Worm (Caenorhabditis elegans) whole organism, mixed stage, embryonic: ENCODE data around the gene lmd-3.

Source experiments
- bed-3 ChIP-seq: fragments of 200-800 bp; sonication (Bioruptor generic); optimal IDR thresholded peaks from 3 replicates; lab custom pipeline; 2018; ENCODE audit warnings: mild to moderate bottlenecking, missing genetic modification characterization, moderate library complexity, missing compliant biosample characterization
- blmp-1 ChIP-seq: fragments of 150-350 bp; optimal IDR thresholded peaks from 2 replicates; lab custom pipeline; 2014; ENCODE audit warnings: missing biosample characterization, missing genetic modification characterization
- ceh-39 ChIP-seq: fragments of 150-350 bp; optimal IDR thresholded peaks from 2 replicates; lab custom pipeline; 2014; ENCODE audit warnings: missing biosample characterization, missing genetic modification characterization
- ceh-43 ChIP-seq: fragments of 200-800 bp; sonication (Bioruptor generic); optimal IDR thresholded peaks from 2 replicates; lab custom pipeline; 2018; ENCODE audit warnings: mild to moderate bottlenecking, missing genetic modification characterization, moderate library complexity, missing compliant biosample characterization
- ceh-83 ChIP-seq: fragments of 200-800 bp; sonication (Bioruptor generic); optimal IDR thresholded peaks from 2 replicates; lab custom pipeline; 2018; ENCODE audit warnings: mild to moderate bottlenecking, missing genetic modification characterization, missing compliant biosample characterization
- ces-1 ChIP-seq: fragments of 150-350 bp; optimal IDR thresholded peaks from 2 replicates; lab custom pipeline; 2014; ENCODE audit warnings: missing biosample characterization, missing genetic modification reagents, missing genetic modification characterization
- drap-1 ChIP-seq: fragments of 200-800 bp; sonication (Bioruptor generic); optimal IDR thresholded peaks from 3 replicates; lab custom pipeline; 2018; ENCODE audit warnings: mild to moderate bottlenecking, missing genetic modification characterization, missing compliant biosample characterization
- elt-1 ChIP-seq: sonication (generic microtip); optimal IDR thresholded peaks from 2 replicates; lab custom pipeline; 2017; ENCODE audit warnings: missing genetic modification characterization, mild to moderate bottlenecking, missing compliant biosample characterization, antibody characterized with exemption, moderate library complexity, borderline replicate concordance; ENCODE audit not compliant: insufficient read depth
- elt-3 ChIP-seq: fragments of 150-350 bp; optimal IDR thresholded peaks from 2 replicates; lab custom pipeline; 2014; ENCODE audit warnings: missing biosample characterization, missing genetic modification characterization
- flh-1 ChIP-seq: fragments of 200-800 bp; sonication (Bioruptor generic); optimal IDR thresholded peaks from 2 replicates; lab custom pipeline; 2018; ENCODE audit warnings: mild to moderate bottlenecking, missing genetic modification characterization, moderate library complexity, missing compliant biosample characterization
- ham-2 ChIP-seq: fragments of 200-800 bp; sonication (Bioruptor generic); optimal IDR thresholded peaks from 2 replicates; lab custom pipeline; 2018; ENCODE audit warnings: mild to moderate bottlenecking, missing genetic modification characterization, missing compliant biosample characterization
- hlh-1 ChIP-seq: fragments of 150-350 bp; optimal IDR thresholded peaks from 2 replicates; lab custom pipeline; 2014; ENCODE audit warnings: missing biosample characterization, missing genetic modification reagents, missing genetic modification characterization
- lin-13 ChIP-seq: fragments of 150-350 bp; optimal IDR thresholded peaks from 2 replicates; lab custom pipeline; 2014; ENCODE audit warnings: missing biosample characterization, missing genetic modification characterization
- lin-32 ChIP-seq: fragments of 200-800 bp; sonication (Bioruptor generic); optimal IDR thresholded peaks from 2 replicates; lab custom pipeline; 2018; ENCODE audit warnings: mild to moderate bottlenecking, missing genetic modification characterization, missing compliant biosample characterization
- lsy-2 ChIP-seq: fragments of 150-350 bp; optimal IDR thresholded peaks from 2 replicates; lab custom pipeline; 2014; ENCODE audit warnings: missing biosample characterization, missing genetic modification characterization
- mab-5 ChIP-seq: fragments of 150-350 bp; optimal IDR thresholded peaks from 2 replicates; lab custom pipeline; 2014; ENCODE audit warnings: missing biosample characterization, missing genetic modification characterization
- mep-1 ChIP-seq: fragments of 150-350 bp; optimal IDR thresholded peaks from 2 replicates; lab custom pipeline; 2017; ENCODE audit warnings: missing biosample characterization, missing genetic modification reagents, missing genetic modification characterization, inconsistent platforms
- mls-2 ChIP-seq: sonication (generic microtip); optimal IDR thresholded peaks from 2 replicates; lab custom pipeline; 2016; ENCODE audit warnings: mild to moderate bottlenecking, missing genetic modification characterization, moderate library complexity, missing compliant biosample characterization
- nhr-12 ChIP-seq: fragments of 150-350 bp; optimal IDR thresholded peaks from 2 replicates; lab custom pipeline; 2014; ENCODE audit warnings: missing biosample characterization, missing genetic modification characterization
- nhr-2 ChIP-seq: fragments of 150-350 bp; optimal IDR thresholded peaks from 2 replicates; lab custom pipeline; 2014; ENCODE audit warnings: missing biosample characterization, missing genetic modification characterization
- nhr-237 ChIP-seq: fragments of 150-350 bp; optimal IDR thresholded peaks from 2 replicates; lab custom pipeline; 2014; ENCODE audit warnings: missing biosample characterization, missing genetic modification characterization
- nhr-28 ChIP-seq: fragments of 150-350 bp; optimal IDR thresholded peaks from 2 replicates; lab custom pipeline; 2014; ENCODE audit warnings: missing biosample characterization, missing genetic modification characterization
- nhr-76 ChIP-seq: sonication (generic microtip); optimal IDR thresholded peaks from 2 replicates; lab custom pipeline; 2017; ENCODE audit warnings: missing biosample characterization, missing genetic modification characterization
- pha-4 ChIP-seq: fragments of 150-350 bp; optimal IDR thresholded peaks from 2 replicates; lab custom pipeline; 2018; ENCODE audit warnings: missing biosample characterization, missing genetic modification reagents, missing genetic modification characterization
- sem-2 ChIP-seq: fragments of 200-800 bp; sonication (Bioruptor generic); optimal IDR thresholded peaks from 2 replicates; lab custom pipeline; 2018; ENCODE audit warnings: mild to moderate bottlenecking, missing genetic modification characterization, missing compliant biosample characterization
- snpc-4 ChIP-seq: fragments of 150-350 bp; optimal IDR thresholded peaks from 2 replicates; lab custom pipeline; 2014; ENCODE audit warnings: missing biosample characterization, missing genetic modification characterization
- sptf-1 ChIP-seq: sonication (generic microtip); optimal IDR thresholded peaks from 2 replicates; lab custom pipeline; 2017; ENCODE audit warnings: mild to moderate bottlenecking, missing genetic modification characterization, moderate library complexity, missing compliant biosample characterization
- tbx-8 ChIP-seq: fragments of 200-800 bp; sonication (Bioruptor generic); optimal IDR thresholded peaks from 2 replicates; lab custom pipeline; 2018; ENCODE audit warnings: mild to moderate bottlenecking, missing genetic modification characterization, moderate library complexity, missing compliant biosample characterization
- unc-120 ChIP-seq: sonication (generic microtip); optimal IDR thresholded peaks from 2 replicates; lab custom pipeline; 2017; ENCODE audit warnings: missing genetic modification characterization, missing compliant biosample characterization; ENCODE audit not compliant: poor library complexity, severe bottlenecking
- unc-39 ChIP-seq: fragments of 150-350 bp; optimal IDR thresholded peaks from 2 replicates; lab custom pipeline; 2014; ENCODE audit warnings: missing biosample characterization, missing genetic modification characterization
- unc-62 ChIP-seq: fragments of 150-350 bp; optimal IDR thresholded peaks from 2 replicates; lab custom pipeline; 2014; ENCODE audit warnings: missing biosample characterization, missing genetic modification reagents, missing genetic modification characterization
- zip-8 ChIP-seq: fragments of 150-350 bp; optimal IDR thresholded peaks from 2 replicates; lab custom pipeline; 2014; ENCODE audit warnings: missing biosample characterization, missing genetic modification characterization

lmd-3 gene

ce11 chrV:8444357-8444856 is at the start of gene lmd-3:
Gene lmd-3 (minus strand): TSS chrV:8444806.
- TF ChIP-seq zip-8 (tag; lab: Kevin White, UChicago) = no peak
- TF ChIP-seq blmp-1 = no peak
- no peak for TF ChIP-seq unc-62
- TF ChIP-seq mab-5 (tag; lab: Kevin White, UChicago) = no peak
- TF ChIP-seq elt-1 = no peak
- TF ChIP-seq pha-4 (tag; lab: Kevin White, UChicago) = no peak
- no peak for TF ChIP-seq ceh-83 (GFP tag; lab: Kevin White, UChicago)
- TF ChIP-seq ceh-43 = no peak
- TF ChIP-seq drap-1 (GFP tag; lab: Kevin White, UChicago) = no peak
- no peak for TF ChIP-seq lsy-2 (tag; lab: Kevin White, UChicago)
- TF ChIP-seq nhr-2 (tag; lab: Kevin White, UChicago) = no peak
- TF ChIP-seq unc-120 (tag; lab: Kevin White, UChicago) = no peak
- no peak for TF ChIP-seq sem-2 (GFP tag; lab: Kevin White, UChicago)
- TF ChIP-seq nhr-237 (tag; lab: Kevin White, UChicago) = no peak
- TF ChIP-seq ceh-39 (tag; lab: Kevin White, UChicago) = no peak
- TF ChIP-seq sptf-1 = no peak

DNA sequence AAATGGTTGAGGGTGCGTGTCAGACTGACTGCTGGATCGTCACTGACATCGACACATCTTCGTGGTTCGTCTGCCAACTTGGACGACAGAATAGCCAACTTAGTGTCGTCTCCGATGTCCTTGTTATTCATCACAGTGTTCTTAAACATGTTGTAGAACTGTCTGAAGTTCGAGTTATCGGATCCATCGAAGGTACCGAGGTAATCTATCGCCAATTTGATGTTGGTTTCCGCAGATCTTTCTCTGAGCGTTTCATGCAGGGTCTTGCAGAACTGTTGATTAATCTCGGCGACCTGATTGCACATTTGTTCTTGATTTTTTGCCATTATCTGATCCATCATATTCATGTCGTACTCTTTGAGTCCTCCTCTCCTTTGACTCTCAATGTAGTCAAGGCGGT is 36.7 kb upstream of the lmd-3 start:
- TF ChIP-seq unc-39 (tag; lab: Kevin White, UChicago) (no peak), lin-32 (GFP tag; lab: Kevin White, UChicago) (no peak)

DNA sequence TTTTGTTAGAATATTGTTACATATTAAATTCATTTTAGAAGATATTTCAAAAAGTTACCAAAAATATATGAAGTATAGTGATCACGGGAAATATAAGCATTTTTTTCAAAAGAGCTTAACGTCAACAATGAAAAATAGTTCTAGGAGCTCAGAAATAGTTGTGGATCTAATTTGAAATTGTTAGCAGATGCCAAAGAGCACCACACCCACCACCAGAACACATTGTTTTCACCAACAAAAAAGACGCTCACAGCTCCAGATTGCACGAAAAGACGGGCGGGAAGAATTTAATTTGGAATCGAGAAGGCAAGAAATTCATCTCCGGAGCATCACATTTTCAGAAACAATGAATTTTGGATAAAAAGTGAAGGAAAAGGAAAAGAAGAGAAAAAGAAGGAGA is 26.3 kb upstream of the lmd-3 start, which contains the start of gene gplb-1:
Gene gplb-1, minus strand, starts transcription at position 337 of the 400 bp plus-strand sequence.
- no peak for TF ChIP-seq nhr-76 (tag; lab: Kevin White, UChicago)
- no peak for TF ChIP-seq blmp-1
- TF ChIP-seq mab-5 (tag; lab: Kevin White, UChicago) = no peak
- no peak for TF ChIP-seq unc-39 (tag; lab: Kevin White, UChicago)
- no peak for TF ChIP-seq hlh-1 (tag; lab: Kevin White, UChicago)
- no peak for TF ChIP-seq lsy-2 (tag; lab: Kevin White, UChicago)
- no peak for TF ChIP-seq lin-13 (tag; lab: Kevin White, UChicago)
- no peak for TF ChIP-seq flh-1 (GFP tag; lab: Kevin White, UChicago)
- no peak for TF ChIP-seq sem-2 (GFP tag; lab: Kevin White, UChicago)
- TF ChIP-seq nhr-12 (tag; lab: Kevin White, UChicago) = no peak
- TF ChIP-seq pha-4 (tag; lab: Kevin White, UChicago) = no peak
- TF ChIP-seq zip-8 (tag; lab: Kevin White, UChicago) = no peak
- TF ChIP-seq lin-32 (GFP tag; lab: Kevin White, UChicago) = no peak
- no peak for TF ChIP-seq nhr-237 (tag; lab: Kevin White, UChicago)
- no peak for TF ChIP-seq nhr-28 (tag; lab: Kevin White, UChicago)
- no peak for TF ChIP-seq mep-1 (tag; lab: Kevin White, UChicago)

DNA sequence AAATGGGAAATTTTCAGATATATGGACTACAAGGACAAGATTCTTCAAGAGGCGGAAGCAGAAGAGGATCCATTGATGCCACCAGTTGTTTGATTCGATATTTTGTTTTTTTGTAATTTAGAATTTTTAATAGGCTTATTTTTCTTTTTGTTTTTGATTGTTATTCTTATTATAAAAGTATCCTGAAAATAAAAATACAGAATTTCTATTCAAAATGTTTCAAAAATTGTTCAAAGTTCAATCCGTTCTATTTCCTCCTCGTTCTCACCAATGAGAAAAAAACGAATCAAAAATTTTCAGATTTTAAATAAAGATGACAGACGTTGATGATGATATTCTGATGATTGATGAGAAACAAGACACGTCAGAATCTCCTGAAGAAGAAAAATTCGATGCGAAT is 24.1 kb upstream of the lmd-3 start, which contains the start of gene phf-30:
Gene phf-30, plus strand, starts transcription at position 301 of the 400 bp plus-strand sequence.
- no peak for TF ChIP-seq unc-39 (tag; lab: Kevin White, UChicago)
- TF ChIP-seq snpc-4 (tag; lab: Kevin White, UChicago) = no peak
- no peak for TF ChIP-seq ceh-83 (GFP tag; lab: Kevin White, UChicago)
- TF ChIP-seq pha-4 (tag; lab: Kevin White, UChicago) = no peak
- TF ChIP-seq mab-5 (tag; lab: Kevin White, UChicago) = no peak
- no peak for TF ChIP-seq nhr-237 (tag; lab: Kevin White, UChicago)
- no peak for TF ChIP-seq nhr-28 (tag; lab: Kevin White, UChicago)
- no peak for TF ChIP-seq lin-13 (tag; lab: Kevin White, UChicago)
- no peak for TF ChIP-seq mls-2 (tag; lab: Kevin White, UChicago)
- TF ChIP-seq elt-3 = no peak
- TF ChIP-seq bed-3 = no peak

DNA sequence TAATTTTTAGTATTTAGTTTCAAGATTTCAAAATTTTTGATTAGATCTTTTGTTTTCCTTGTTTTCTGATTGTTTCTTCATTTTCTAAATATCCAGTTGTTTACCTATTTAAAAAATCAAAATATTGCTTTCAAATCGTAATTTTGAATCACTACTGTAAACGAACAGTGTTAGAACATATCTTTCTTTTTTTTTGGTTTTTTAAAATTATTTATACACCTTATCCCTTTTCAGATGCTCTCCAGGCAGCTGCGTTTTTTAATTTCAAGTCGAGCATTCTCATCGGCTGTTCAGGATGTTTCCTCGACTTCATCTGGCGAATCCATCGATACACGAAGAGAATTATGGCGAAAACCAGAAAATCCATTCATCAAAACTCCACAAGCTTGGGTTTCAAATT is 22.4 kb upstream of the lmd-3 start, which contains the start of gene mrpl-4:
Gene mrpl-4, plus strand, starts transcription at position 235 of the 400 bp plus-strand sequence.
- no peak for TF ChIP-seq ceh-83 (GFP tag; lab: Kevin White, UChicago)
- no peak for TF ChIP-seq unc-39 (tag; lab: Kevin White, UChicago)
- no peak for TF ChIP-seq pha-4 (tag; lab: Kevin White, UChicago)
- no peak for TF ChIP-seq snpc-4 (tag; lab: Kevin White, UChicago)
- no peak for TF ChIP-seq nhr-237 (tag; lab: Kevin White, UChicago)
- no peak for TF ChIP-seq mep-1 (tag; lab: Kevin White, UChicago)
- no peak for TF ChIP-seq ces-1 (GFP tag; lab: Kevin White, UChicago)
- TF ChIP-seq tbx-8 (GFP tag; lab: Kevin White, UChicago) = no peak
- TF ChIP-seq elt-1 = no peak
- no peak for TF ChIP-seq ham-2 (GFP tag; lab: Kevin White, UChicago)
- no peak for TF ChIP-seq sem-2 (GFP tag; lab: Kevin White, UChicago)
- TF ChIP-seq nhr-28 (tag; lab: Kevin White, UChicago) = no peak
- no peak for TF ChIP-seq sptf-1
- TF ChIP-seq lsy-2 (tag; lab: Kevin White, UChicago) = no peak
